Fruit fly (Drosophila melanogaster): ENCODE results near the gene CG16782.

The CG16782 gene

DNA sequence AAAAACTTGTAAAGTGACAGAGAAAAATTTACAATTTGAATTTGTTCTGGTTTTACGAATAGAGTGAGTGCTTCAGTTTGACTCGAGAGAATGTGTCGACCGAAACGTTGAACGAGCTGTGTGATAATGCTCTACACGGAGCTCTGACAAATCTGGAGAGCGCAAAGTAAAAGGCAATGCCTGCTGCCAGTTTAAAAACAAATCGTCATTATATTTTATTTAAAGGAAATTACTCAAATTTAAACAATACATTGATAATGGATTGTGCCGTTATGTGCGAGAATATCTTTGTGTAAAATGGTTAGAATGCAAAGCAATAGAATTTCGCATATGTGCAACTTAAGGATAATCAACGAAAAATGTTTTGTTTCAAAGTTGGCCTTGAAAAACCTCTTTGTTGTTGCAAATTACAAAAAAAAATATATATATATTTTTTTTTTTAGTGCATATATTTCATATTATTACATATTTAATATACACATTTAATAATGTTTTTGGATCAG lies at the start of gene CG16782, which contains the start of gene CG10801:
Gene CG16782, minus strand, starts transcription at position 101 of the 503 bp plus-strand sequence.
Gene CG10801, plus strand, starts transcription at position 453 of the 503 bp plus-strand sequence.
- TF ChIP-seq noc (tag; optimal IDR thresholded peaks at IDR 0.05), result no peak

DNA sequence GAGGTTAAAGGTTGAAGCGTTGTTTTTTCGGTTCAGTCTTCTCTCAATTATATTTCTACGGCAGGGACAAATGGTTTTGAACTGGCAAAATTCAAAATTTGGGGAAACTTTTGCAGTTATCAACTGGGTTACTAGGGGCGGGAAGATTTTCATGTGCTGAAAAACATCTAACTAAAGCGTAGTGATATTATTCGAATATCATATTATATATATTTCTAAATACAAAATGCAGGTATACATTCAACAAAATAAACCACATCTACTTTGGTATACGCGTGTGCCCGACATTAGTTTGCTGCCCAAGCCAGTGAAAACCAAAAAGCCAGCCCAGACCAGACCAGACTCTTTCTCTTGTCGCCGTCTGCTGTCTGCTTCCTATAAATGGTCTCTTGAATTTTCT lies 44.7 kb upstream of the CG16782 start, which contains the start of gene Gas8:
Gene Gas8, minus strand, starts transcription at position 101 of the 400 bp plus-strand sequence.
- no peak for TF ChIP-seq noc (tag; optimal IDR thresholded peaks at IDR 0.05)

DNA sequence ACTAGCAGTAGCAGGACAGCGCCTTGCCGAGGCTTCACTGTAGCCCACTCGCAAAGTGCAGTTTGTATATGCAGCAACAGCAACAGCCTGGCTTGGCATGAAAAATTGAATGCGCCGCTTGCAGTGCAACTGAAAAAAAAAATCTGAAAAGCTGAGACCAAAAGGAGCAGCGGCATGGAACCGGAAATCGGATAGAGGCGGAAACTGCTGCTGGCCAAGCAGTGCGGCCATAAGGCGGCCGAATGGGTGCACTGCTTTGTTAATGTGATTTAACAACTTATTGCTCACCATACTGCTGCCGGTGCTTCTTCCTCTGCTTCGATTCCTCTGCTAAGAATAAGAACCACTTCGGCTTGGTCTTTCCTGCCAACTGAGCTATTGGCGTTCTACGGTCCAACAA lies 44.2 kb upstream of the CG16782 start:
- no peak for TF ChIP-seq noc (tag; optimal IDR thresholded peaks at IDR 0.05)

DNA sequence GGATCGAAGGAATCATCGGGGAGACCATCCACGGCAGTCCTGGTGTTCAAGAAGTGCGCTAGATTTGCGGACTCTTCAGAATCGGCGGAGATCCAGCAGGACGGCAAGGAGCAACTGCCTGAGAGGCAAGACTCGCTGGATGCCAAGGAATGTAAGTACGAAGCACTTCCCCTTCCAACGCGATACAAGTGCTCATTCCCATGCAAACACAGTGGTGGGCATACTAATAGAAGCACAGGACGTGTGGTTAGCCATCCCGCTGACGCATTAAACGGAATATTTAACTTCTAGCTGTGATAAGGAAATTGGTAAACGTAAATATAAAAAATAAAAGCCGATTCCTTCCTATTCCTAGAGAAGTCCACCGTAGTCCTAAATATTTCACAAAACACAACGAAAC lies 25.8 kb upstream of the CG16782 start:
- no peak for TF ChIP-seq noc (tag; optimal IDR thresholded peaks at IDR 0.05)

DNA sequence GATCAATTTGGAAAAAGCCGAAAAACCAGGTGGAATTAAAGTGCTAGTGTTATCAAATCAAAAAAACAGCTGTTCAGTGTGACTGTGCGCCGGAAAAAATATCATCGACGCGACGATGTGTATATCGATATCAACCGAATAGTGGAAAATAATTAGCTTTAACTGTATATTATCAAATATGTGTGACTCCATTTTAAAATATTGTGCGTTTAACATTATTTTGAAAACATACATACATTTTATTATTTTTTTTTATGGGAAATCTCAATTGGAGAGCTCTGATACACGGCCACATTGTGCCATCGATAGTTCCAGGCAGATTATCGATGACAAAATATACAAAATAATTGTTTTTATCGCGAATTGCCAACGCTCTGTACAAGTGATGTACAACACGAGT lies 25.3 kb upstream of the CG16782 start, which contains the start of the genes CG14270 and CG10803:
Gene CG14270, minus strand, starts transcription at position 75 of the 400 bp plus-strand sequence.
Gene CG10803, plus strand, starts transcription at position 347 of the 400 bp plus-strand sequence.
- no peak for TF ChIP-seq noc (tag; optimal IDR thresholded peaks at IDR 0.05)

DNA sequence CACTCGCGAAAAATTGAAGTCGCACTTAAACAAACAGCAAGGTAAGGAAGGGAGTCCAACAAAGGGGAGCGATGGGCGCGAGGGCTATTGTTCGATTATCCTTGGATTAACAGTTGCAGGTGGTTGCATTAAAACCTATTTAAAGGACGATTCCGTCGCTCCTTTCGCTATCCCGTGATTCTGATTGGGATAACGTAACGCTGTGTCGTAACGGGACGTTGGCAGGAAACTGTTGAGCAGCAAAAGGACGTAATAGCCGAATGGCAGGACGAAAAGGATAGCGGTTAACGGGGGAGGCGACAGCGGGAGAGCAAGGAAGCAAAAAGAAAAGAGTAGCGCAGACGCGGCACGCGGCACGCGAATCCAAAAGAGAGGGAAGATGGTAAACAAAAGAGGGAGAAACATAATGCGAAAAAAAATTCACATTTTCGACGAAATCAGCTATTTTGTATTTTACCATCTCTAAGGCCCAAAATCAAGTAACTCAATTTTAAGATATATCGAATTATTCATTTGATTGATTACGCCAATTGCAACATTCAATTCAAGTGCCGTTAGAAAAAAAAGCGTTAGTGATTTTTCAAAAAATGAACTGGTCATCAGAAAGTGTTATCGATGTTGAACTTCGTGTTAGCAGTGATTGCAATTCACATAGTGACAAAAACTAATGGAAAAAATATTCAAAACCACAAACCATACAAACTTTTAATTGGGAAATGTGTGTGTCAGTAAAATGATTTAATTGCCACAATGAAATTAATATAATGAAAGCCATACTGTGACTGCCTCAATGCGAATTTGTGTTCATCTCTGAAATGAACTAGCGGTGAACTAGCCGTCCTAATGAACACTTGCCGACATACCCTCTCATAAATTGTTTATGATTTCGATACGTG lies 22.3 kb upstream of the CG16782 start, which contains the start of the genes CG10804 and CG10802:
Gene CG10804, minus strand, starts transcription at position 204 of the 896 bp plus-strand sequence.
Gene CG10802, plus strand, starts transcription at position 847 of the 896 bp plus-strand sequence.
- peak; percentile 56 for TF ChIP-seq noc (tag; optimal IDR thresholded peaks at IDR 0.05)

DNA sequence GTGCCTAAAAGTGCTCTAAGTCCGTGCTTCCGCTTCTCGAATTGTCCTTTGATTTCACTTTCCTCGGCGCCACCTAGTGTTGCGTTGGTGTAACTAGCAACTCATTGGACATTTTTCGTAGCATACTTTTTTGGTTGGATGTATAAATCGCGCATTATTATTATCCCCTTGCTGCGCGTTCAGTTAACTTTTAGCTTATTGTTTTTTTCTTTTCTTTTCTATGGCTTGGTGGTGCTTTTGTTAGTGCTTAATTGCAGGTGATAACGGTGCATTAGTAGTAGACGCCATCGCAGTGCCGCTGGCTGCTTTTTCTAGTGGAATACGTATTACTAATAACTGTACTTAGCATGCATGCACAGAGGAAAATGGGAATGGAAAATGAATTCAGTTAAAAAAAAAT lies 21.0 kb upstream of the CG16782 start:
- no peak for TF ChIP-seq noc (tag; optimal IDR thresholded peaks at IDR 0.05)

DNA sequence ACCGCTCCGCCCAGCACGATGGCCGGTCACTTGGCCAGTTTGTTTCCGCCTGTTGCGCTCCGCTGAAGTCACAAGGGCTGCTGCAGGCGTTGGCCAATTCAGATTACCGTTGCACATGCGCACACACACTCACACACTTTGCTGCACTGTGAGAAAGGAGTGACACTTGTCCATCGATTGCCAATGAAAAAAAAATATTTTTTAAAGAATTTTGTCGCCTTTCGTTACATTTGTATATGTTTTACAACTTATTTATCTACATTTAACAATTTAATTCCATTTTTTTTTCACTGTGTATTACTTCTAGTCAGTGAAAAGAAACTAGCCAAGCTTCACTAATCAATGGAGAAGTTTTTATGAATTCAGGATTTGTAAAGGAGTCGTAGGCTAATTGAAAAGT lies 16.0 kb upstream of the CG16782 start:
- TF ChIP-seq noc (tag; optimal IDR thresholded peaks at IDR 0.05), result no peak

DNA sequence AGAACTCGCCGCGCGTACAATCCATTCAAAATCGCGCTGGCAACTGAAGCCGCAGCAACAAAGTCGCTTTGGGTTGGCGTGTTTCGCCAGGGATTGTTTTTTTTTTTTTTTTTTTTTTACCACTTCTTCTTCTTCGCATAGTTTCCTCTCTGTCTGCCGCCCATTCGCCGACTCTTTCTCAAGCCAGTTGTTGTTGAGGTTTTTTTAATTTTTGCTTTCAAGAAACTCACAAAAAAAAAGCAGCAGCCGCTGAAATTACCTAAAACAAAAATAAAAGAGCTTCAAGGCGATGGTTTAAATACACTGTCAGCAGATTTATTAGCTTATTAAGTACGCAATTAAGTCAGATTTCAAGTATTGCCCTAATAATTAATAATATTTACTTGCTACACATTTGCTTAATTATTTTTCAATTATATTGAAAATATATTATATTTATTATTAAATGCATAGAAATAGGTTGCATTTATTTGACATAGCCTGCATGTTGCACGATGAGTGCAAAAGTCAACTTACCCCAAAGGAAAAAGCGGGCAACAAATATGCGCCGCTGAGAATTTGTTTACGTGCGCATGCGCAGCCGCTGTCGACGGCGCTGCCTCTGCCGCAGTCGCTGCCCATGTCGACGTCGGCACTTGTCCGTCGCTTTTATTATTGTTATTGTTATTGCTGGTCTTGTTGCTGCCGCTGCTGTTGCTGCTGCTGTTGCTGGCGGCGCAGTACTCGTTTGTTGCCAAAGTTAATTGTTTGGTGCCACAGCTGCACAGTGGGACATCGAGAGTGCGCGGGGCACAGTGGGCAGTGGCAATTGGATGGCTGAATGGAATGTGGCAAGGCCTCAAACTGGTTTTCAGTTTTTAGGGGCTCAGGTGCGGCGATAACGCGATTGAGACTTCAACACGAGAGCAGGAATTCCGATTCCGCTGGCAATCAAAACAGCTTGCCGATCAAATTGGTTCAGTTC lies 14.7 kb upstream of the CG16782 start, which contains the start of gene CG12206:
Gene CG12206, minus strand, starts transcription at position 49 of the 964 bp plus-strand sequence.
- TF ChIP-seq noc (tag; optimal IDR thresholded peaks at IDR 0.05), result peak; percentile 84

DNA sequence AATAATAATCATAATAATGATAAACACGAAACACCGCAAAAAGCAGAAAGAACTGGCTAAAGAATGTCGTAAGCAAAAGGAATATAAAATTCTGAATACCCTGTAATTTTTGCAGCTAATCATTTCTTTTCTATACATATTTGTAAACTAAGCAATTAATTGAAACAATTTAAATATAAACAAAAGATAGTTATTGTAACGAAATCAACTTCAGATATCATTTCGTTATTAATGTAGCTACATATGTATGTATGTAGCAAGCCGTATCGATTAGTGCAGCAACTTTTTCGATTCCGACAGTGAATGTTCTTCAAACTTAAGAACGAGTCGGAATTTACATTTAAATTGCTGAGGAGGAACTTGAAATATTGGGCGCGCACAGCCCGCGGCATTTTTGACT lies 13.6 kb upstream of the CG16782 start:
- TF ChIP-seq noc (tag; optimal IDR thresholded peaks at IDR 0.05), result peak; percentile 17

DNA sequence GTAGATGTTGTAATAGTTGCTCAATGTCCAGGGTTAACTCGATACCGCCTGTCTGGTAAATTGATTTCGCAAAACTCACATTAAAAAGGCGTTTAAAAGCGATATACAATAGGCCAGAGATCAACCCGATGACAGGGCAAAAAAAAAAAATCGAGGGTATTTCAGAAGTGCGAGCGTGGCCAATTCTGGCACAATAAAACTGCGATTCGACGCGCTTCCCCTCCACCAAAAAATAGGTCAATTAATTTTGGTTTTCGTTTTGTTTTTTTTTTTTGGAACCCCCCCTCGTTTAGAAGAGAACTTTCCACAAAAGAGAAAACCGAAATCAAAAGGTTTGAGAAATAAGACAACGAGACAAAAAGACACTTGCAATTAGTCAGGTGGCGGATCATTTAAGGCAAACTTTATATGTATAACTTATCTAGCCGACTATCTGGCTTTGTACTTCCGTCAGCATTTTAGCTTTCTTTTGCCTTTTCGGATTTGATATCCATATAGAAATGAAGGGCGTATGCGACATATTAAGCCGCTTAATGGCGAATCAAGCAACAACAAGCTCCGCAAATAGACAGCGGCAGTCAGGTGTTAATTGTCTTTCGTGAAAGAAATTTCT lies 10.5 kb upstream of the CG16782 start:
- no peak for TF ChIP-seq noc (tag; optimal IDR thresholded peaks at IDR 0.05)

DNA sequence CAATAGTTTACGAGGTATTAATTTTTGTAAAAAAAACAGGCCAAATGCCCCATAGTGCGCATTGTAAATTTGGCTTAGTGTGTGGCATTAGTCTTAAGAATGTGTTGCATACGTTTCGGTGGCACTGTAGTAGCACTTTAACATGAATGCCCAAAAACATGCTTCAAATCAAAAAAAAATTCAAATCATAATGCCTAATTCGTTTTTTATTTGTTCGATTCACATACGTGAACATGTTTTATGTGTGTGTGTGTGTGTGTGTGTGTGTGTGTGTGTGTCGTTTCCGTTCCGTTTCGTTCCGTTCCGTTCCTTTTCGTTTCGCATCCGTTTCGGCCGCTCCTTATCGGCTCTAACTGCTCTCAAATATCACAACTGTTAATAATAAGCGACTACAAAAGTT lies 5.5 kb upstream of the CG16782 start:
- TF ChIP-seq noc (tag; optimal IDR thresholded peaks at IDR 0.05), result no peak

DNA sequence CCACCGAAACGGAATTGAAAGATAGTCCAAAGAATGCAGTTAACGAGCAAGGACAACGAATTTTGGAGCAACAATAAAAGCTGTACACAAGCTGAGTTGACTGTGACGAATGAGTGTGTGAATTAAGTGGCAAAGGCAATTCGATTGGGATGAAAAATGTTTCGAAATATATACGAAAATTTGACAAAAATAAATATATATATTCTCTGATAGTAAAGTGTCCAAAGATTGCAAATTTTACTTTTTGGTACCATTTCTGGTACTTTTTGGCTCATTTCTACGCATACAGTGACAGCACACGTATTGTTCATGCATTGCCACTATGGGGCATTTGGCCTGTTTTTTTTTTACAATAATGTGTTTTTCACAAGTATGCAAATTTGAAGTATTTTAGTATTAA lies 3.9 kb upstream of the CG16782 start, which contains the start of gene CG16781:
Gene CG16781, minus strand, starts transcription at position 101 of the 400 bp plus-strand sequence.
- no peak for TF ChIP-seq noc (tag; optimal IDR thresholded peaks at IDR 0.05)

DNA sequence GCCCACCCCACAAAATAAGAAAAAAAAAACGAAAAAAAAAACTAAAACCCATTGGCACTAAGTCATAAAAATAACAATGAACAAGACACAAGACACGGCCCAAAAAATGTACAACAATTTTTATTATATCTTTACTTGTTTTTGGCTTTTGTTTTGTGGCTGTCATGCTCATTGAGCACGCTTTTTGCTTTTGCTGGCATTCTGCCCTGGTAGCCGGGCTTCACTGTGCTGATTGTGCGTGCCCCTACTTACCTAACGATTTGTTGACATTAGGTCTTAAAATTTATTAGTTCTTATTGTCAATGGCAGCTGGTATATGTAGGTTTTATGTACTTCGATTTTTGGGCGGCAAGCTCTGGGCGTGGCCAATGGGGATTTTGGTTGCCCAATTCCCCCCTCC lies 1.5 kb downstream of the CG16782 start:
- no peak for TF ChIP-seq noc (tag; optimal IDR thresholded peaks at IDR 0.05)

DNA sequence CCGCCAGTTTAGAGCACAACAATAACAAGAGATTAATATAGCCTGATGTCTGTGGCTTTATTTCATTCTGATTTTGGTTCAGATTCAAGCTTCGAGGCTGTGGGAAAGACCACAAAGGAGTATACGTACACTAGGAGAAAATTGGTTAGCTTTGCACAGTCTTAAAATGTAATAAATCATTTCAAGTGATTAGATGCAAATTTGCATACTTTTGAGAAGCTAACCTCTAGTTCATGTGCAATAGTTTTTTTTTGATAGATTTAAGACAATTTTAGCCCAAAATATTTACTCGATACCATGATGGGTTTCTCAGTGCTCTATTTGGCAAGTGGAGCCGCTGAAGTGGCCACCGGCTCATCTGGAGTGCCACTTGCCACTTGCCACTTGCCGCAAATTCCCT lies 2.5 kb downstream of the CG16782 start:
- no peak for TF ChIP-seq noc (tag; optimal IDR thresholded peaks at IDR 0.05)

Data from whole organism, larva.